Fruit fly (Drosophila melanogaster) whole organism, embryonic: Measurements from ENCODE around the gene cu.

Experiments
- B-H2 ChIP-seq: fragments of 200-800 bp; sonication (Bioruptor generic); optimal IDR thresholded peaks from 2 replicates; lab custom pipeline; 2018; ENCODE audit warnings: missing biosample characterization, mild to moderate bottlenecking, missing genetic modification characterization
- C15 ChIP-seq: fragments of 200-800 bp; sonication (Bioruptor generic); IDR thresholded peaks from 3 replicates; pipeline ENCODE4 v1.3.6; 2022; ENCODE audit warnings: missing biosample characterization, missing genetic modification characterization
- CG10147 ChIP-seq: fragments of 200-800 bp; sonication (Bioruptor generic); optimal IDR thresholded peaks from 2 replicates; lab custom pipeline; 2019; ENCODE audit warnings: missing biosample characterization, mild to moderate bottlenecking, missing genetic modification characterization, moderate library complexity
- CG10267 ChIP-seq: fragments of 200-800 bp; sonication (Bioruptor generic); optimal IDR thresholded peaks from 2 replicates; lab custom pipeline; 2018; ENCODE audit warnings: missing biosample characterization, mild to moderate bottlenecking, missing genetic modification characterization, moderate library complexity
- CG11247 ChIP-seq: fragments of 200-800 bp; sonication (Bioruptor generic); IDR thresholded peaks from 2 replicates; pipeline ENCODE4 v1.3.6; 2022; ENCODE audit warnings: missing biosample characterization, missing genetic modification characterization
- CG12155 ChIP-seq: fragments of 200-800 bp; sonication (Bioruptor generic); optimal IDR thresholded peaks from 3 replicates; lab custom pipeline; 2016; ENCODE audit warnings: missing biosample characterization, missing genetic modification characterization
- CG12219 ChIP-seq: fragments of 200-800 bp; sonication (Bioruptor generic); optimal IDR thresholded peaks from 3 replicates; lab custom pipeline; 2018; ENCODE audit warnings: missing biosample characterization, mild to moderate bottlenecking, missing genetic modification characterization
- CG13123 ChIP-seq: fragments of 200-800 bp; sonication (Bioruptor generic); optimal IDR thresholded peaks from 2 replicates; lab custom pipeline; 2016; ENCODE audit warnings: missing biosample characterization, missing genetic modification characterization
- CG15011 ChIP-seq: fragments of 200-800 bp; sonication (Bioruptor generic); optimal IDR thresholded peaks from 3 replicates; lab custom pipeline; 2018; ENCODE audit warnings: missing biosample characterization, mild to moderate bottlenecking, missing genetic modification characterization
- CG1647 ChIP-seq: fragments of 200-800 bp; sonication (Bioruptor generic); optimal IDR thresholded peaks from 3 replicates; lab custom pipeline; 2016; ENCODE audit warnings: missing biosample characterization, missing genetic modification characterization
- CG1792 ChIP-seq: fragments of 200-800 bp; sonication (Bioruptor generic); optimal IDR thresholded peaks from 2 replicates; lab custom pipeline; 2016; ENCODE audit warnings: missing biosample characterization, missing genetic modification characterization
- CG18619 ChIP-seq: fragments of 200-800 bp; sonication (Bioruptor generic); optimal IDR thresholded peaks from 3 replicates; lab custom pipeline; 2017; ENCODE audit warnings: missing biosample characterization, mild to moderate bottlenecking, missing genetic modification characterization
- CG34376 ChIP-seq: fragments of 200-800 bp; sonication (Bioruptor generic); optimal IDR thresholded peaks from 2 replicates; lab custom pipeline; 2018; ENCODE audit warnings: missing biosample characterization, mild to moderate bottlenecking, missing genetic modification characterization
- CG3995 ChIP-seq: fragments of 200-800 bp; sonication (Bioruptor generic); optimal IDR thresholded peaks from 3 replicates; lab custom pipeline; 2016; ENCODE audit warnings: missing biosample characterization, missing genetic modification characterization
- CG4360 ChIP-seq: fragments of 200-800 bp; sonication (Bioruptor generic); IDR thresholded peaks from 2 replicates; pipeline ENCODE4 v1.3.6; 2022; ENCODE audit warnings: missing biosample characterization, missing genetic modification characterization
- CG8359 ChIP-seq: fragments of 200-800 bp; sonication (Bioruptor generic); optimal IDR thresholded peaks from 2 replicates; lab custom pipeline; 2017; ENCODE audit warnings: missing biosample characterization, mild to moderate bottlenecking, missing genetic modification characterization, borderline replicate concordance
- CG9797 ChIP-seq: fragments of 200-800 bp; sonication (Bioruptor generic); optimal IDR thresholded peaks from 3 replicates; lab custom pipeline; 2018; ENCODE audit warnings: missing biosample characterization, mild to moderate bottlenecking, missing genetic modification characterization
- CG9817 ChIP-seq: fragments of 200-800 bp; sonication (Bioruptor generic); optimal IDR thresholded peaks from 2 replicates; lab custom pipeline; 2018; ENCODE audit warnings: missing biosample characterization, mild to moderate bottlenecking, missing genetic modification characterization, moderate library complexity
- D19B ChIP-seq: fragments of 200-800 bp; sonication (Bioruptor generic); optimal IDR thresholded peaks from 2 replicates; lab custom pipeline; 2017; ENCODE audit warnings: missing biosample characterization, mild to moderate bottlenecking, missing genetic modification characterization
- ERR ChIP-seq: fragments of 200-800 bp; sonication (Bioruptor generic); optimal IDR thresholded peaks from 2 replicates; lab custom pipeline; 2016; ENCODE audit warnings: missing biosample characterization, missing genetic modification characterization
- GATAe ChIP-seq: fragments of 200-800 bp; sonication (Bioruptor generic); conservative IDR thresholded peaks from 2 replicates; pipeline ENCODE4 v1.3.6; 2022; ENCODE audit warnings: missing biosample characterization, missing genetic modification characterization
- Gsc ChIP-seq: fragments of 200-800 bp; sonication (Bioruptor generic); IDR thresholded peaks from 2 replicates; pipeline ENCODE4 v1.3.6; 2022; ENCODE audit warnings: missing biosample characterization, missing genetic modification characterization
- H15 ChIP-seq: fragments of 200-800 bp; sonication (Bioruptor generic); IDR thresholded peaks from 3 replicates; pipeline ENCODE4 v1.3.6; 2022; ENCODE audit warnings: missing biosample characterization, missing genetic modification characterization
- HLH4C ChIP-seq: fragments of 200-800 bp; sonication (Bioruptor generic); IDR thresholded peaks from 3 replicates; pipeline ENCODE4 v1.3.6; 2022; ENCODE audit warnings: missing biosample characterization, missing genetic modification characterization; ENCODE audit not compliant: partially characterized antibody
- Hmr ChIP-seq: fragments of 200-800 bp; sonication (Bioruptor generic); optimal IDR thresholded peaks from 3 replicates; lab custom pipeline; 2017; ENCODE audit warnings: mild to moderate bottlenecking, missing biosample characterization, missing genetic modification reagents, missing genetic modification characterization
- Hsf ChIP-seq: fragments of 200-800 bp; sonication (Bioruptor generic); optimal IDR thresholded peaks from 3 replicates; lab custom pipeline; 2016; ENCODE audit warnings: missing biosample characterization, missing genetic modification characterization
- Lim3 ChIP-seq: fragments of 200-800 bp; sonication (Bioruptor generic); IDR thresholded peaks from 2 replicates; pipeline ENCODE4 v1.3.6; 2022; ENCODE audit warnings: missing biosample characterization, missing genetic modification characterization
- Oli ChIP-seq: fragments of 200-800 bp; sonication (Bioruptor generic); optimal IDR thresholded peaks from 2 replicates; lab custom pipeline; 2018; ENCODE audit warnings: missing biosample characterization, mild to moderate bottlenecking, missing genetic modification characterization, moderate library complexity
- Optix ChIP-seq: fragments of 200-800 bp; sonication (Bioruptor generic); IDR thresholded peaks from 3 replicates; pipeline ENCODE4 v1.3.6; 2022; ENCODE audit warnings: missing biosample characterization, missing genetic modification characterization
- Spps ChIP-seq: fragments of 200-800 bp; sonication (Bioruptor generic); optimal IDR thresholded peaks from 2 replicates; lab custom pipeline; 2018; ENCODE audit warnings: missing biosample characterization, mild to moderate bottlenecking, missing genetic modification characterization
- Sry-δ ChIP-seq: fragments of 200-800 bp; sonication (Bioruptor generic); optimal IDR thresholded peaks from 2 replicates; lab custom pipeline; 2016; ENCODE audit warnings: missing biosample characterization, missing genetic modification characterization
- Xrp1 ChIP-seq: fragments of 200-800 bp; sonication (Bioruptor generic); IDR thresholded peaks from 2 replicates; pipeline ENCODE4 v1.3.6; 2022; ENCODE audit warnings: missing biosample characterization, missing genetic modification characterization
- ap ChIP-seq: fragments of 200-800 bp; sonication (Bioruptor generic); IDR thresholded peaks from 2 replicates; pipeline ENCODE4 v1.3.6; 2022; ENCODE audit warnings: missing biosample characterization, missing genetic modification characterization
- az2 ChIP-seq: fragments of 200-800 bp; sonication (Bioruptor generic); optimal IDR thresholded peaks from 3 replicates; lab custom pipeline; 2016; ENCODE audit warnings: missing biosample characterization, missing genetic modification characterization
- chinmo ChIP-seq: fragments of 200-800 bp; sonication (Bioruptor generic); IDR thresholded peaks from 4 replicates; pipeline ENCODE4 v1.3.6; 2022; ENCODE audit warnings: missing biosample characterization, missing genetic modification characterization; ENCODE audit not compliant: partially characterized antibody
- fd64A ChIP-seq: fragments of 200-800 bp; sonication (Bioruptor generic); optimal IDR thresholded peaks from 3 replicates; lab custom pipeline; 2018; ENCODE audit warnings: missing biosample characterization, mild to moderate bottlenecking, missing genetic modification characterization
- gcm2 ChIP-seq: fragments of 200-800 bp; sonication (Bioruptor generic); optimal IDR thresholded peaks from 2 replicates; lab custom pipeline; 2016; ENCODE audit warnings: missing biosample characterization, missing genetic modification characterization
- grn ChIP-seq: fragments of 200-800 bp; sonication (Bioruptor generic); optimal IDR thresholded peaks from 3 replicates; lab custom pipeline; 2017; ENCODE audit warnings: missing biosample characterization, missing genetic modification characterization
- h ChIP-seq: fragments of >200 bp; optimal IDR thresholded peaks from 2 replicates; lab custom pipeline; 2017
- lov ChIP-seq, 2 experiments: fragments of 200-800 bp in 1 of 2; fragments of >200 bp in 1 of 2; sonication (Bioruptor generic) in 1 of 2; IDR thresholded peaks in 1 of 2; optimal IDR thresholded peaks in 1 of 2; 2 replicates in 1 of 2; 3 replicates in 1 of 2; pipeline versions ENCODE4 v1.3.6 to Lab custom; 2017 to 2022; ENCODE audit warnings: missing biosample characterization in 1 of 2, missing genetic modification characterization in 1 of 2
- nau ChIP-seq: fragments of 200-800 bp; sonication (Bioruptor generic); optimal IDR thresholded peaks from 3 replicates; lab custom pipeline; 2017; ENCODE audit warnings: missing biosample characterization, mild to moderate bottlenecking, missing genetic modification characterization, missing genetic modification reagents
- nom ChIP-seq: fragments of 200-800 bp; sonication (Bioruptor generic); optimal IDR thresholded peaks from 2 replicates; lab custom pipeline; 2017; ENCODE audit warnings: missing biosample characterization, missing genetic modification characterization, mild to moderate bottlenecking, moderate library complexity, missing genetic modification reagents
- pan ChIP-seq, 4 experiments: fragments of >200 bp in 3 of 4; fragments of 200-800 bp in 1 of 4; sonication (Bioruptor generic) in 1 of 4; optimal IDR thresholded peaks in 3 of 4; IDR thresholded peaks in 1 of 4; 2 replicates each; pipeline versions ENCODE4 v1.3.6 to Lab custom; 2017 to 2022; ENCODE audit warnings: missing biosample characterization in 2 of 4, missing genetic modification characterization in 2 of 4, mixed read lengths in 1 of 4
- psq ChIP-seq: fragments of 200-800 bp; sonication (Bioruptor generic); optimal IDR thresholded peaks from 2 replicates; lab custom pipeline; 2017; ENCODE audit warnings: missing biosample characterization, missing genetic modification characterization
- scrt ChIP-seq: fragments of 200-800 bp; sonication (Bioruptor generic); optimal IDR thresholded peaks from 2 replicates; lab custom pipeline; 2018; ENCODE audit warnings: missing biosample characterization, mild to moderate bottlenecking, missing genetic modification characterization, moderate library complexity
- sima ChIP-seq: fragments of 200-800 bp; sonication (Bioruptor generic); optimal IDR thresholded peaks from 2 replicates; lab custom pipeline; 2016; ENCODE audit warnings: missing biosample characterization, missing genetic modification characterization
- sug ChIP-seq: fragments of 200-800 bp; optimal IDR thresholded peaks from 2 replicates; lab custom pipeline; 2019; ENCODE audit warnings: missing biosample characterization, mild to moderate bottlenecking, missing genetic modification characterization, moderate library complexity
- usp ChIP-seq: fragments of >200 bp; optimal IDR thresholded peaks from 2 replicates; lab custom pipeline; 2017; ENCODE audit warnings: missing biosample characterization, missing genetic modification characterization
- zen ChIP-seq: fragments of 200-800 bp; sonication (Bioruptor generic); optimal IDR thresholded peaks from 3 replicates; lab custom pipeline; 2018; ENCODE audit warnings: missing biosample characterization, mild to moderate bottlenecking, missing genetic modification characterization, moderate library complexity

The cu gene

dm6 chr3R:11243951-11244660, 46.7 kb downstream of the cu start, which contains the start of the genes CG17734 and CG5214 (continued):
- TF ChIP-seq CG34376 (GFP tag; lab: Kevin White, UChicago) (peak; percentile 32), B-H2 (GFP tag; lab: Kevin White, UChicago) (no peak), nau (GFP tag; lab: Kevin White, UChicago) (no peak), Oli (no peak), ap (GFP tag; lab: Robert Waterston, UW) (no peak), gcm2 (GFP tag; lab: Kevin White, UChicago) (no peak), grn (GFP tag; lab: Kevin White, UChicago) (no peak), CG10147 (GFP tag; lab: Kevin White, UChicago) (no peak), CG12219 (no peak), usp (GFP tag; lab: Kevin White, UChicago) (no peak), CG4360 (GFP tag; lab: Robert Waterston, UW) (no peak), zen (tag; lab: Kevin White, UChicago) (no peak), Hsf (GFP tag; lab: Kevin White, UChicago) (peak; percentile 44), Hmr (GFP tag; lab: Kevin White, UChicago) (no peak), Sry-δ (peak; percentile 73), Lim3 (GFP tag; lab: Robert Waterston, UW) (no peak), CG1792 (GFP tag; lab: Kevin White, UChicago) (peak; percentile 24), h (lab: Kevin White, UChicago) (no peak), C15 (GFP tag; lab: Robert Waterston, UW) (no peak), CG1647 (GFP tag; lab: Kevin White, UChicago) (peak; percentile 4), Optix (GFP tag; lab: Robert Waterston, UW) (no peak), CG3995 (peak; percentile 24), nom (GFP tag; lab: Kevin White, UChicago) (no peak), az2 (GFP tag; lab: Kevin White, UChicago) (peak; percentile 7), CG9817 (no peak), CG10267 (tag; lab: Kevin White, UChicago) (peak; percentile 32), lov (optimal IDR thresholded peaks at IDR 0.05; lab: Kevin White, UChicago) (no peak), lov (GFP tag; IDR thresholded peaks at IDR 0.05; lab: Robert Waterston, UW) (no peak), D19B (GFP tag; lab: Kevin White, UChicago) (no peak), psq (GFP tag; lab: Kevin White, UChicago) (no peak), Spps (tag; lab: Kevin White, UChicago) (no peak), H15 (GFP tag; lab: Robert Waterston, UW) (no peak), Gsc (no peak), CG15011 (no peak), CG9797 (GFP tag; lab: Kevin White, UChicago) (peak; percentile 76), Xrp1 (no peak), CG11247 (GFP tag; lab: Robert Waterston, UW) (no peak), CG12155 (GFP tag; lab: Kevin White, UChicago) (no peak), HLH4C (GFP tag; lab: Robert Waterston, UW) (peak; percentile 58; the same call in 2 of the 3 replicates), fd64A (no peak), CG13123 (GFP tag; lab: Kevin White, UChicago) (peak; percentile 13), chinmo (GFP tag; lab: Robert Waterston, UW) (0 out of 4 replicates have a peak, but pooled peaks have one; percentile 27), CG18619 (no peak), pan (optimal IDR thresholded peaks at IDR 0.05; lab: Kevin White, UChicago) (no peak), pan (GFP tag; optimal IDR thresholded peaks at IDR 0.05 in 1 of 2, IDR thresholded peaks at IDR 0.05 in 1 of 2) (no peak), ERR (GFP tag; lab: Kevin White, UChicago) (no peak), scrt (GFP tag; lab: Kevin White, UChicago) (no peak), sima (GFP tag; lab: Kevin White, UChicago) (no peak), GATAe (GFP tag; lab: Robert Waterston, UW) (peak; percentile 35; the same call in 1 of the 2 replicates), CG8359 (GFP tag; lab: Kevin White, UChicago) (no peak), sug (tag; lab: Kevin White, UChicago) (peak; percentile 58)
